Worm (Caenorhabditis elegans) whole organism, L3 larva: ENCODE data around the gene W02B8.1.

Source experiments
- ZK546.5 ChIP-seq: sonication (generic microtip); optimal IDR thresholded peaks from 2 replicates; lab custom pipeline; 2017; ENCODE audit warnings: missing biosample characterization, missing genetic modification characterization
- aly-2 ChIP-seq: fragments of 150-350 bp; optimal IDR thresholded peaks from 2 replicates; lab custom pipeline; 2014; ENCODE audit warnings: missing biosample characterization, missing genetic modification characterization
- ceh-82 ChIP-seq: fragments of 150-350 bp; optimal IDR thresholded peaks from 2 replicates; lab custom pipeline; 2014; ENCODE audit warnings: missing biosample characterization, missing genetic modification characterization
- egl-27 ChIP-seq: sonication (generic microtip); optimal IDR thresholded peaks from 4 replicates; lab custom pipeline; 2017; ENCODE audit warnings: missing biosample characterization, missing genetic modification reagents, missing genetic modification characterization
- elt-1 ChIP-seq: fragments of 150-350 bp; optimal IDR thresholded peaks from 2 replicates; lab custom pipeline; 2014; ENCODE audit warnings: missing biosample characterization, missing genetic modification characterization
- jun-1 ChIP-seq: fragments of 150-350 bp; optimal IDR thresholded peaks from 2 replicates; lab custom pipeline; 2014; ENCODE audit warnings: missing biosample characterization, missing genetic modification reagents, missing genetic modification characterization
- lin-15B ChIP-seq: fragments of 150-350 bp; optimal IDR thresholded peaks from 2 replicates; lab custom pipeline; 2014; ENCODE audit warnings: missing biosample characterization, missing genetic modification characterization
- nhr-237 ChIP-seq: fragments of 150-350 bp; optimal IDR thresholded peaks from 2 replicates; lab custom pipeline; 2014; ENCODE audit warnings: missing biosample characterization, missing genetic modification characterization
- nhr-76 ChIP-seq: fragments of 150-350 bp; sonication (generic microtip); optimal IDR thresholded peaks from 5 replicates; lab custom pipeline; 2014; ENCODE audit warnings: missing biosample characterization, missing genetic modification characterization
- nhr-77 ChIP-seq: fragments of 150-350 bp; optimal IDR thresholded peaks from 2 replicates; lab custom pipeline; 2014; ENCODE audit warnings: missing biosample characterization, missing genetic modification characterization
- pqm-1 ChIP-seq: fragments of 150-350 bp; optimal IDR thresholded peaks from 2 replicates; lab custom pipeline; 2017; ENCODE audit warnings: missing biosample characterization, missing genetic modification characterization, inconsistent platforms
- unc-39 ChIP-seq: sonication (generic microtip); optimal IDR thresholded peaks from 4 replicates; lab custom pipeline; 2017; ENCODE audit warnings: missing biosample characterization, missing genetic modification characterization

DNA sequence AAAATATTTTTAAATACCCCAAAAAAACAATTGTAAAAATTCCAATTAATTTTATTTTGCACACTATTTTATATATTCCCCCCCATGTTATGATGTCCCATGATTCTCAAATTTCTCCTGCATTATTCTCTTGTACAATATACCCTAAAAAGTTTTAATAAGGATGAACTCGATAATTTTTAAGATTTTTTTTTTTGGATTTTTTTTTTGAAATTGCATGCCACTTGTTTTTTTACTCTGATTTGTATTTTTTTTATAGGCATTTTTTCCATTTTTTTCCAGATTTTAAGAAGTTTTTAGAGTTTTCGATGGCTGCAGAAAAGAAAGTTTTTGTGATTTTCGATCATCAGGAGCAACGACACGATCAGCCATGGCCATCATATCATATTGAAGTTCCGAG is 19.5 kb downstream of the W02B8.1 start, which contains the start of gene hda-10:
- TF ChIP-seq ceh-82 (tag; lab: Kevin White, UChicago) (no peak), egl-27 (tag; lab: Kevin White, UChicago) (no peak), jun-1 (tag; lab: Kevin White, UChicago) (no peak), lin-15B (tag; lab: Kevin White, UChicago) (no peak), nhr-76 (tag; lab: Kevin White, UChicago) (no peak), nhr-237 (tag; lab: Kevin White, UChicago) (no peak), elt-1 (tag; lab: Kevin White, UChicago) (no peak), pqm-1 (no peak), ZK546.5 (tag; lab: Kevin White, UChicago) (no peak), nhr-77 (tag; lab: Kevin White, UChicago) (no peak), unc-39 (tag; lab: Kevin White, UChicago) (no peak), aly-2 (tag; lab: Kevin White, UChicago) (no peak)
